Worm (Caenorhabditis elegans) whole organism, early embryonic: ENCODE results near the gene daf-14.

Experiments
- hmbx-1 ChIP-seq: sonication (generic microtip); optimal IDR thresholded peaks from 2 replicates; lab custom pipeline; 2016; ENCODE audit warnings: mild to moderate bottlenecking, missing genetic modification characterization, missing compliant biosample characterization
- hmg-4 ChIP-seq: fragments of 200-800 bp; sonication (Bioruptor generic); optimal IDR thresholded peaks from 2 replicates; lab custom pipeline; 2018; ENCODE audit warnings: mild to moderate bottlenecking, missing genetic modification characterization, missing compliant biosample characterization
- pes-1 ChIP-seq: fragments of 200-800 bp; sonication (Bioruptor generic); IDR thresholded peaks from 2 replicates; pipeline ENCODE4 v1.3.6; 2022; ENCODE audit warnings: missing genetic modification reagents, missing genetic modification characterization, missing compliant biosample characterization
- tbx-37 ChIP-seq: fragments of 200-800 bp; sonication (Bioruptor generic); conservative IDR thresholded peaks from 2 replicates; pipeline ENCODE4 v1.3.6; 2022; ENCODE audit warnings: missing genetic modification reagents, missing genetic modification characterization, missing compliant biosample characterization

DNA sequence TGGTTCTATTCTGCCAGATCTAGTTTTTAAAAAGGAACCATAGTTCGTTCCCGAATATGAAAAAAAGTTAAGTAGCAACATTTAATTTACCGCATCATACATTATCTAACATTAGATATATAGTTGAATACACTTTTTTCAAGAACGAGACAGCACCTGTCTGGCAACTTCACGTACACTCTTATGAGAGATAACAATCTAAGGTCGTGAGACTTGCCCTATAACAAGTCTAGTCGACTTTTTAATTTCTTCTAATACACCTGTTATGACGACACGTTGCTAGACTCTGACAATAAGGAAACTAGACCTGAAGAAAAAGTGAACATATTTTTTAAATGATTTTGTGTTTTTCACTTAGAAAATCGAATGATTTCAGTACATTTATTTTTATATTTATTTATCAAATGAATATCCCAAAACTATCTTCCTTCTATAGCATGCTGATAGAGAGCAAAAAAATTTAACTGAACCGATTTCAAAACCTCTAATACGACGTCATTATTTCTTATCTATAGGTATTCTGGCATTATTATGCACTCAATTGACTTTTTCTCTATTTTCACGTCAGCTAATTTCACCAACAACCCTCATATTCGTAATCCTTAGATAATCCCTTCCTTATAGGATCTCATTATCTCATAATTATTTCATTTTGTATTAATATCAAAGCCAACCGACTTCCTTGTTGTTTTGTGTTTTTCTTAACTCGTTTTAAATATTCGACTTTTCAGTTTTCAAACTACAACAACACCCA is 2.6 kb downstream of the daf-14 start:
- TF ChIP-seq tbx-37 (GFP tag; lab: Robert Waterston, UW): no peak
- TF ChIP-seq hmg-4: no peak
- TF ChIP-seq hmbx-1 (tag; lab: Kevin White, UChicago): no peak
- TF ChIP-seq pes-1: no peak
